Worm (Caenorhabditis elegans) whole organism, L1 larva: ENCODE measurements around the gene set-14.

ENCODE experiments used
- C04F5.9 ChIP-seq: sonication (generic microtip); optimal IDR thresholded peaks from 2 replicates; lab custom pipeline; 2016; ENCODE audit warnings: missing genetic modification characterization, missing compliant biosample characterization
- C34B4.2 ChIP-seq: sonication (generic microtip); optimal IDR thresholded peaks from 2 replicates; lab custom pipeline; 2017; ENCODE audit warnings: mild to moderate bottlenecking, missing genetic modification characterization, missing compliant biosample characterization
- F16B12.6 ChIP-seq: fragments of 150-350 bp; optimal IDR thresholded peaks from 2 replicates; lab custom pipeline; 2014; ENCODE audit warnings: missing biosample characterization, missing genetic modification characterization
- Y116A8C.19 ChIP-seq: sonication (generic microtip); optimal IDR thresholded peaks from 2 replicates; lab custom pipeline; 2016; ENCODE audit warnings: missing compliant biosample characterization, missing genetic modification characterization, borderline replicate concordance
- alr-1 ChIP-seq: fragments of 200-800 bp; sonication (Bioruptor generic); optimal IDR thresholded peaks from 2 replicates; lab custom pipeline; 2018; ENCODE audit warnings: borderline replicate concordance, mild to moderate bottlenecking, missing genetic modification characterization, missing compliant biosample characterization
- aly-2 ChIP-seq: fragments of 150-350 bp; optimal IDR thresholded peaks from 2 replicates; lab custom pipeline; 2014; ENCODE audit warnings: missing biosample characterization, missing genetic modification characterization
- ceh-63 ChIP-seq: fragments of 200-800 bp; sonication (Bioruptor generic); optimal IDR thresholded peaks from 2 replicates; lab custom pipeline; 2018; ENCODE audit warnings: mild to moderate bottlenecking, missing genetic modification characterization, missing compliant biosample characterization
- ceh-8 ChIP-seq: fragments of 200-800 bp; sonication (Bioruptor generic); optimal IDR thresholded peaks from 2 replicates; lab custom pipeline; 2018; ENCODE audit warnings: mild to moderate bottlenecking, missing genetic modification characterization, moderate library complexity, missing compliant biosample characterization
- ceh-88 ChIP-seq: fragments of 200-800 bp; sonication (Bioruptor generic); IDR thresholded peaks from 2 replicates; pipeline ENCODE4 v1.3.6; 2022; ENCODE audit warnings: missing genetic modification characterization, missing compliant biosample characterization
- ceh-90 ChIP-seq: sonication (generic microtip); optimal IDR thresholded peaks from 2 replicates; lab custom pipeline; 2016; ENCODE audit warnings: missing genetic modification characterization, missing compliant biosample characterization
- ces-1 ChIP-seq: fragments of 150-350 bp; optimal IDR thresholded peaks from 2 replicates; lab custom pipeline; 2014; ENCODE audit warnings: missing biosample characterization, missing genetic modification reagents, missing genetic modification characterization
- dpl-1 ChIP-seq, 3 experiments: fragments of 150-350 bp in 2 of 3; sonication (generic microtip) in 1 of 3; optimal IDR thresholded peaks; 2 replicates each; lab custom pipeline; 2014 to 2017; ENCODE audit warnings: missing biosample characterization in 3 of 3, missing genetic modification characterization in 3 of 3, missing genetic modification reagents in 3 of 3
- dsc-1 ChIP-seq: sonication (generic microtip); optimal IDR thresholded peaks from 2 replicates; lab custom pipeline; 2016; ENCODE audit warnings: mild to moderate bottlenecking, missing genetic modification characterization, missing compliant biosample characterization
- efl-3 ChIP-seq: fragments of 200-800 bp; sonication (Bioruptor generic); optimal IDR thresholded peaks from 2 replicates; lab custom pipeline; 2018; ENCODE audit warnings: mild to moderate bottlenecking, missing genetic modification characterization, missing compliant biosample characterization
- egl-13 ChIP-seq: sonication (generic microtip); optimal IDR thresholded peaks from 2 replicates; lab custom pipeline; 2016; ENCODE audit warnings: missing genotype, missing genetic modification reagents, missing genetic modification characterization, missing compliant biosample characterization
- egl-27 ChIP-seq, 2 experiments: fragments of 150-350 bp in 1 of 2; sonication (generic microtip); optimal IDR thresholded peaks; 3 replicates each; lab custom pipeline; 2017 to 2018; ENCODE audit warnings: missing biosample characterization in 2 of 2, missing genetic modification characterization in 2 of 2, missing genetic modification reagents in 2 of 2
- elt-3 ChIP-seq, 6 experiments: fragments of 150-350 bp in 1 of 6; sonication (generic microtip); optimal IDR thresholded peaks; 2 replicates each; lab custom pipeline; 2017 to 2018; ENCODE audit warnings: missing biosample characterization in 6 of 6, missing genetic modification characterization in 6 of 6, inconsistent platforms in 1 of 6
- ets-5 ChIP-seq: fragments of 200-800 bp; sonication (Bioruptor generic); IDR thresholded peaks from 2 replicates; pipeline ENCODE4 v1.3.6; 2022; ENCODE audit warnings: missing genetic modification characterization, missing compliant biosample characterization
- fkh-10 ChIP-seq: sonication (generic microtip); optimal IDR thresholded peaks from 2 replicates; lab custom pipeline; 2017; ENCODE audit warnings: missing biosample characterization, missing genetic modification reagents, missing genetic modification characterization
- grh-1 ChIP-seq: fragments of 200-800 bp; sonication (Bioruptor generic); IDR thresholded peaks from 2 replicates; pipeline ENCODE4 v1.3.6; 2022; ENCODE audit warnings: missing genetic modification reagents, missing genetic modification characterization, missing compliant biosample characterization
- hlh-4 ChIP-seq: sonication (generic microtip); optimal IDR thresholded peaks from 2 replicates; lab custom pipeline; 2016; ENCODE audit warnings: mild to moderate bottlenecking, missing genetic modification characterization, missing compliant biosample characterization
- isw-1 ChIP-seq: fragments of 200-800 bp; sonication (Bioruptor generic); IDR thresholded peaks from 2 replicates; pipeline ENCODE4 v1.3.6; 2022; ENCODE audit warnings: missing genetic modification characterization, missing compliant biosample characterization
- lin-15B ChIP-seq: fragments of 150-350 bp; sonication (generic microtip); optimal IDR thresholded peaks from 3 replicates; lab custom pipeline; 2014; ENCODE audit warnings: missing biosample characterization, missing genetic modification characterization
- lin-35 ChIP-seq, 2 experiments: fragments of 150-350 bp; optimal IDR thresholded peaks; 2 replicates each; lab custom pipeline; 2014; ENCODE audit warnings: missing biosample characterization in 2 of 2, missing genetic modification characterization in 2 of 2, missing genetic modification reagents in 2 of 2
- lin-39 ChIP-seq: fragments of 150-350 bp; optimal IDR thresholded peaks from 2 replicates; lab custom pipeline; 2014; ENCODE audit warnings: missing biosample characterization, missing genetic modification reagents, missing genetic modification characterization
- lsy-2 ChIP-seq, 2 experiments: fragments of 150-350 bp; optimal IDR thresholded peaks; 2 replicates each; lab custom pipeline; 2014; ENCODE audit warnings: missing biosample characterization in 2 of 2, missing genetic modification characterization in 2 of 2
- mab-9 ChIP-seq: fragments of 200-800 bp; sonication (Bioruptor generic); IDR thresholded peaks from 2 replicates; pipeline ENCODE4 v1.3.6; 2022; ENCODE audit warnings: missing genetic modification reagents, missing genetic modification characterization, missing compliant biosample characterization
- mdl-1 ChIP-seq, 2 experiments: fragments of 150-350 bp; optimal IDR thresholded peaks; 2 replicates each; lab custom pipeline; 2014 to 2017; ENCODE audit warnings: missing biosample characterization in 2 of 2, missing genetic modification characterization in 2 of 2, inconsistent platforms in 1 of 2
- nhr-11 ChIP-seq: fragments of 150-350 bp; optimal IDR thresholded peaks from 2 replicates; lab custom pipeline; 2014; ENCODE audit warnings: missing biosample characterization, missing genetic modification characterization
- nhr-20 ChIP-seq: sonication (generic microtip); optimal IDR thresholded peaks from 2 replicates; lab custom pipeline; 2016; ENCODE audit warnings: mild to moderate bottlenecking, missing genetic modification characterization, missing compliant biosample characterization
- nhr-237 ChIP-seq: fragments of 150-350 bp; optimal IDR thresholded peaks from 2 replicates; lab custom pipeline; 2014; ENCODE audit warnings: missing biosample characterization, missing genetic modification characterization
- nhr-28 ChIP-seq: fragments of 150-350 bp; optimal IDR thresholded peaks from 2 replicates; lab custom pipeline; 2014; ENCODE audit warnings: missing biosample characterization, missing genetic modification characterization
- nhr-47 ChIP-seq: sonication (generic microtip); optimal IDR thresholded peaks from 2 replicates; lab custom pipeline; 2016; ENCODE audit warnings: mild to moderate bottlenecking, missing genetic modification characterization, moderate library complexity, missing compliant biosample characterization
- nhr-71 ChIP-seq: sonication (generic microtip); optimal IDR thresholded peaks from 2 replicates; lab custom pipeline; 2016; ENCODE audit warnings: mild to moderate bottlenecking, missing genetic modification characterization, moderate library complexity, missing compliant biosample characterization
- nhr-76 ChIP-seq: sonication (generic microtip); optimal IDR thresholded peaks from 2 replicates; lab custom pipeline; 2017; ENCODE audit warnings: missing biosample characterization, missing genetic modification characterization
- nhr-84 ChIP-seq: sonication (generic microtip); optimal IDR thresholded peaks from 2 replicates; lab custom pipeline; 2017; ENCODE audit warnings: missing biosample characterization, missing genetic modification characterization
- nhr-90 ChIP-seq: sonication (generic microtip); optimal IDR thresholded peaks from 2 replicates; lab custom pipeline; 2016; ENCODE audit warnings: mild to moderate bottlenecking, missing genetic modification characterization, missing compliant biosample characterization; ENCODE audit not compliant: poor library complexity
- pqm-1 ChIP-seq: sonication (generic microtip); optimal IDR thresholded peaks from 3 replicates; lab custom pipeline; 2017; ENCODE audit warnings: missing biosample characterization, missing genetic modification characterization
- rnt-1 ChIP-seq: sonication (generic microtip); optimal IDR thresholded peaks from 2 replicates; lab custom pipeline; 2016; ENCODE audit warnings: mild to moderate bottlenecking, missing genetic modification characterization, moderate library complexity, missing compliant biosample characterization
- sox-4 ChIP-seq: sonication (generic microtip); optimal IDR thresholded peaks from 2 replicates; lab custom pipeline; 2016; ENCODE audit warnings: missing genetic modification characterization, missing compliant biosample characterization
- sptf-1 ChIP-seq: fragments of 150-350 bp; optimal IDR thresholded peaks from 2 replicates; lab custom pipeline; 2014; ENCODE audit warnings: missing biosample characterization, missing genetic modification characterization
- swsn-7 ChIP-seq: sonication (generic microtip); optimal IDR thresholded peaks from 2 replicates; lab custom pipeline; 2016; ENCODE audit warnings: missing genetic modification characterization, missing compliant biosample characterization
- tbx-2 ChIP-seq: sonication (generic microtip); optimal IDR thresholded peaks from 2 replicates; lab custom pipeline; 2016; ENCODE audit warnings: missing genetic modification characterization, missing compliant biosample characterization
- tlp-1 ChIP-seq: fragments of 150-350 bp; optimal IDR thresholded peaks from 2 replicates; lab custom pipeline; 2014; ENCODE audit warnings: missing biosample characterization, missing genetic modification characterization
- unc-130 ChIP-seq: fragments of 150-350 bp; optimal IDR thresholded peaks from 2 replicates; lab custom pipeline; 2017; ENCODE audit warnings: missing biosample characterization, missing genetic modification characterization, inconsistent platforms
- unc-30 ChIP-seq: sonication (generic microtip); optimal IDR thresholded peaks from 2 replicates; lab custom pipeline; 2017; ENCODE audit warnings: missing biosample characterization, missing genetic modification characterization
- unc-62 ChIP-seq: fragments of 150-350 bp; optimal IDR thresholded peaks from 2 replicates; lab custom pipeline; 2014; ENCODE audit warnings: missing biosample characterization, missing genetic modification reagents, missing genetic modification characterization
- unc-86 ChIP-seq: sonication (generic microtip); optimal IDR thresholded peaks from 2 replicates; lab custom pipeline; 2016; ENCODE audit warnings: missing genetic modification characterization, missing compliant biosample characterization
- zag-1 ChIP-seq: fragments of 150-350 bp; optimal IDR thresholded peaks from 2 replicates; lab custom pipeline; 2014; ENCODE audit warnings: missing biosample characterization, missing genetic modification characterization
- zip-4 ChIP-seq: fragments of 200-800 bp; sonication (Bioruptor generic); optimal IDR thresholded peaks from 2 replicates; lab custom pipeline; 2018; ENCODE audit warnings: mild to moderate bottlenecking, missing genetic modification characterization, moderate library complexity, missing compliant biosample characterization
- ztf-11 ChIP-seq, 2 experiments: sonication (generic microtip); optimal IDR thresholded peaks; 2 replicates each; lab custom pipeline; 2016 to 2017; ENCODE audit warnings: missing genetic modification characterization in 2 of 2, missing biosample characterization in 1 of 2, missing compliant biosample characterization in 1 of 2
- ztf-4 ChIP-seq: fragments of 150-350 bp; optimal IDR thresholded peaks from 2 replicates; lab custom pipeline; 2014; ENCODE audit warnings: missing biosample characterization, missing genetic modification characterization

Gene set-14

ce11 chrII:10784780-10785463 is 11.2 kb downstream of the set-14 start, which contains the start of gene cdl-1 (continued):
- TF ChIP-seq zag-1 (tag; lab: Kevin White, UChicago) (no peak), nhr-76 (tag; lab: Kevin White, UChicago) (no peak), nhr-47 (peak; percentile 66), mab-9 (GFP tag; lab: Robert Waterston, UW) (0 out of 2 replicates have a peak, but pooled peaks have one; percentile 21), hlh-4 (no peak), ces-1 (GFP tag; lab: Kevin White, UChicago) (no peak), egl-27 (tag; optimal IDR thresholded peaks at IDR 0.05; lab: Kevin White, UChicago) (no peak), ztf-11 (tag; optimal IDR thresholded peaks at IDR 0.05; lab: Kevin White, UChicago) (peak in 1 of 2 experiments; percentile 65), pqm-1 (tag; lab: Kevin White, UChicago) (no peak), isw-1 (no peak; the same call in 1 of the 2 replicates), ceh-88 (GFP tag; lab: Robert Waterston, UW) (0 out of 2 replicates have a peak, but pooled peaks have one; percentile 25), fkh-10 (GFP tag; lab: Kevin White, UChicago) (no peak), dsc-1 (tag; lab: Kevin White, UChicago) (peak; percentile 37), elt-3 (tag; optimal IDR thresholded peaks at IDR 0.05; lab: Kevin White, UChicago) (peak in 3 of 6 experiments; percentile 15 to 83 (median 47)), ceh-63 (GFP tag; lab: Kevin White, UChicago) (no peak), ceh-8 (GFP tag; lab: Kevin White, UChicago) (no peak), unc-130 (tag; lab: Kevin White, UChicago) (peak; percentile 90), unc-62 (no peak), grh-1 (no peak), F16B12.6 (peak; percentile 93), efl-3 (GFP tag; lab: Kevin White, UChicago) (no peak), ceh-90 (no peak), rnt-1 (tag; lab: Kevin White, UChicago) (peak; percentile 71), lin-15B (tag; lab: Kevin White, UChicago) (peak; percentile 68), unc-86 (tag; lab: Kevin White, UChicago) (no peak), sox-4 (tag; lab: Kevin White, UChicago) (no peak), nhr-84 (tag; lab: Kevin White, UChicago) (peak; percentile 7), Y116A8C.19 (tag; lab: Kevin White, UChicago) (no peak), lin-35 (GFP tag; optimal IDR thresholded peaks at IDR 0.05; lab: Kevin White, UChicago) (peak; percentile 94 to 99), swsn-7 (tag; lab: Kevin White, UChicago) (peak; percentile 53), mdl-1 (tag; optimal IDR thresholded peaks at IDR 0.05; lab: Kevin White, UChicago) (peak in 1 of 2 experiments; percentile 59), nhr-90 (tag; lab: Kevin White, UChicago) (peak; percentile 61), alr-1 (tag; lab: Kevin White, UChicago) (no peak), nhr-20 (tag; lab: Kevin White, UChicago) (peak; percentile 67), lin-39 (tag; lab: Kevin White, UChicago) (no peak), zip-4 (GFP tag; lab: Kevin White, UChicago) (no peak), ztf-4 (tag; lab: Kevin White, UChicago) (no peak), tlp-1 (tag; lab: Kevin White, UChicago) (no peak), nhr-11 (tag; lab: Kevin White, UChicago) (no peak), sptf-1 (tag; lab: Kevin White, UChicago) (no peak), egl-13 (tag; lab: Kevin White, UChicago) (peak; percentile 17), lsy-2 (tag; optimal IDR thresholded peaks at IDR 0.05; lab: Kevin White, UChicago) (peak; percentile 76 to 90), dpl-1 (GFP tag; optimal IDR thresholded peaks at IDR 0.05; lab: Kevin White, UChicago) (peak; percentile 95 to 98 (median 98)), nhr-237 (tag; lab: Kevin White, UChicago) (no peak), aly-2 (tag; lab: Kevin White, UChicago) (no peak), nhr-28 (tag; lab: Kevin White, UChicago) (no peak), tbx-2 (tag; lab: Kevin White, UChicago) (peak; percentile 58), nhr-71 (peak; percentile 74), unc-30 (tag; lab: Kevin White, UChicago) (no peak), C04F5.9 (tag; lab: Kevin White, UChicago) (no peak), C34B4.2 (tag; lab: Kevin White, UChicago) (no peak), ets-5 (GFP tag; lab: Robert Waterston, UW) (no peak)
